Fruit fly (Drosophila melanogaster): ENCODE results near the gene CG10311.

dm6 chr3R:16352039-16352438, 4.8 kb downstream of the CG10311 start:
- TF ChIP-seq Myc (optimal IDR thresholded peaks at IDR 0.05) = no peak
- no peak for TF ChIP-seq insv (optimal IDR thresholded peaks at IDR 0.05)
- no peak for TF ChIP-seq psq (optimal IDR thresholded peaks at IDR 0.05)
- TF ChIP-seq h (optimal IDR thresholded peaks at IDR 0.05) = no peak

All from Kc167 (cell line).